Worm (Caenorhabditis elegans) whole organism, L2 larva: ENCODE measurements around the gene hlh-34.
A peak's percentile ranks its signal among the peaks of the same experiment; 100 is the strongest.

Experiments
- F13H6.1 ChIP-seq: sonication (generic microtip); optimal IDR thresholded peaks from 2 replicates; lab custom pipeline; 2016; ENCODE audit warnings: missing genetic modification characterization, missing compliant biosample characterization
- R02D3.7 ChIP-seq: fragments of 150-350 bp; optimal IDR thresholded peaks from 2 replicates; lab custom pipeline; 2014; ENCODE audit warnings: missing biosample characterization, missing genetic modification characterization
- alr-1 ChIP-seq: fragments of 150-350 bp; optimal IDR thresholded peaks from 2 replicates; lab custom pipeline; 2014; ENCODE audit warnings: missing biosample characterization, missing genetic modification characterization
- aly-2 ChIP-seq: fragments of 150-350 bp; optimal IDR thresholded peaks from 2 replicates; lab custom pipeline; 2014; ENCODE audit warnings: missing biosample characterization, missing genetic modification characterization
- ama-1 ChIP-seq: fragments of 150-350 bp; optimal IDR thresholded peaks from 2 replicates; lab custom pipeline; 2018; ENCODE audit warnings: inconsistent platforms
- blmp-1 ChIP-seq: sonication (generic microtip); optimal IDR thresholded peaks from 2 replicates; lab custom pipeline; 2017; ENCODE audit warnings: missing genetic modification characterization, mild to moderate bottlenecking, missing compliant biosample characterization, antibody characterized with exemption, moderate library complexity; ENCODE audit not compliant: insufficient read depth
- ceh-16 ChIP-seq: fragments of 150-350 bp; optimal IDR thresholded peaks from 2 replicates; lab custom pipeline; 2014; ENCODE audit warnings: missing biosample characterization, missing genetic modification characterization
- ceh-82 ChIP-seq: fragments of 150-350 bp; optimal IDR thresholded peaks from 2 replicates; lab custom pipeline; 2014; ENCODE audit warnings: missing biosample characterization, missing genetic modification characterization
- crh-2 ChIP-seq: sonication (generic microtip); optimal IDR thresholded peaks from 2 replicates; lab custom pipeline; 2017; ENCODE audit warnings: missing biosample characterization, missing genetic modification characterization
- dmd-4 ChIP-seq: sonication (generic microtip); optimal IDR thresholded peaks from 2 replicates; lab custom pipeline; 2017; ENCODE audit warnings: missing biosample characterization, missing genetic modification characterization
- egl-27 ChIP-seq: sonication (generic microtip); optimal IDR thresholded peaks from 3 replicates; lab custom pipeline; 2017; ENCODE audit warnings: missing biosample characterization, missing genetic modification reagents, missing genetic modification characterization
- elt-1 ChIP-seq: fragments of 150-350 bp; optimal IDR thresholded peaks from 2 replicates; lab custom pipeline; 2014; ENCODE audit warnings: missing biosample characterization, missing genetic modification characterization
- lin-11 ChIP-seq: fragments of 150-350 bp; sonication (generic microtip); optimal IDR thresholded peaks from 2 replicates; lab custom pipeline; 2014; ENCODE audit warnings: missing biosample characterization, missing genetic modification characterization, inconsistent platforms, mixed read lengths
- lin-13 ChIP-seq: fragments of 150-350 bp; optimal IDR thresholded peaks from 2 replicates; lab custom pipeline; 2014; ENCODE audit warnings: missing biosample characterization, missing genetic modification reagents, missing genetic modification characterization
- lsy-2 ChIP-seq, 2 experiments: fragments of 150-350 bp in 1 of 2; sonication (generic microtip) in 1 of 2; optimal IDR thresholded peaks; 2 replicates each; lab custom pipeline; 2014 to 2017; ENCODE audit warnings: missing biosample characterization in 2 of 2, missing genetic modification characterization in 2 of 2
- mbf-1 ChIP-seq: sonication (generic microtip); optimal IDR thresholded peaks from 2 replicates; lab custom pipeline; 2017; ENCODE audit warnings: missing biosample characterization, missing genetic modification characterization
- mdl-1 ChIP-seq, 2 experiments: fragments of 150-350 bp in 1 of 2; sonication (generic microtip) in 1 of 2; optimal IDR thresholded peaks; 2 replicates each; lab custom pipeline; 2017; ENCODE audit warnings: missing biosample characterization in 2 of 2, missing genetic modification characterization in 2 of 2
- nhr-11 ChIP-seq: fragments of 150-350 bp; optimal IDR thresholded peaks from 2 replicates; lab custom pipeline; 2014; ENCODE audit warnings: missing biosample characterization, missing genetic modification characterization
- nhr-12 ChIP-seq: fragments of 150-350 bp; optimal IDR thresholded peaks from 2 replicates; lab custom pipeline; 2014; ENCODE audit warnings: missing biosample characterization, missing genetic modification characterization
- nhr-129 ChIP-seq: fragments of 150-350 bp; optimal IDR thresholded peaks from 2 replicates; lab custom pipeline; 2014; ENCODE audit warnings: missing biosample characterization, missing genetic modification characterization
- nhr-23 ChIP-seq: fragments of 150-350 bp; optimal IDR thresholded peaks from 2 replicates; lab custom pipeline; 2014; ENCODE audit warnings: missing biosample characterization, missing genetic modification reagents, missing genetic modification characterization
- nhr-237 ChIP-seq: fragments of 150-350 bp; optimal IDR thresholded peaks from 2 replicates; lab custom pipeline; 2014; ENCODE audit warnings: missing biosample characterization, missing genetic modification characterization
- nhr-25 ChIP-seq: fragments of 150-350 bp; sonication (generic microtip); optimal IDR thresholded peaks from 3 replicates; lab custom pipeline; 2014; ENCODE audit warnings: missing biosample characterization, missing genetic modification characterization
- nhr-6 ChIP-seq: fragments of 150-350 bp; optimal IDR thresholded peaks from 2 replicates; lab custom pipeline; 2014; ENCODE audit warnings: missing biosample characterization, missing genetic modification characterization
- nhr-77 ChIP-seq: fragments of 150-350 bp; optimal IDR thresholded peaks from 2 replicates; lab custom pipeline; 2014; ENCODE audit warnings: missing biosample characterization, missing genetic modification characterization
- sem-4 ChIP-seq: fragments of 150-350 bp; optimal IDR thresholded peaks from 2 replicates; lab custom pipeline; 2014; ENCODE audit warnings: missing biosample characterization, missing genetic modification reagents, missing genetic modification characterization
- sma-3 ChIP-seq: sonication (generic microtip); optimal IDR thresholded peaks from 2 replicates; lab custom pipeline; 2016; ENCODE audit warnings: missing genetic modification reagents, missing genetic modification characterization, missing compliant biosample characterization
- snpc-4 ChIP-seq: fragments of 150-350 bp; optimal IDR thresholded peaks from 2 replicates; lab custom pipeline; 2014; ENCODE audit warnings: missing biosample characterization, missing genetic modification characterization
- unc-39 ChIP-seq: fragments of 150-350 bp; optimal IDR thresholded peaks from 2 replicates; lab custom pipeline; 2014; ENCODE audit warnings: missing biosample characterization, missing genetic modification characterization
- unc-55 ChIP-seq: fragments of 150-350 bp; sonication (generic microtip); optimal IDR thresholded peaks from 3 replicates; lab custom pipeline; 2014; ENCODE audit warnings: missing biosample characterization, missing genetic modification reagents, missing genetic modification characterization
- unc-62 ChIP-seq: fragments of 150-350 bp; optimal IDR thresholded peaks from 2 replicates; lab custom pipeline; 2014; ENCODE audit warnings: missing biosample characterization, missing genetic modification reagents, missing genetic modification characterization
- zag-1 ChIP-seq: fragments of 150-350 bp; optimal IDR thresholded peaks from 2 replicates; lab custom pipeline; 2014; ENCODE audit warnings: missing biosample characterization, missing genetic modification characterization
- ztf-1 ChIP-seq: fragments of 200-800 bp; sonication (Bioruptor generic); conservative IDR thresholded peaks from 2 replicates; pipeline ENCODE4 v1.3.6; 2022; ENCODE audit warnings: missing genetic modification characterization, missing compliant biosample characterization
- ztf-11 ChIP-seq: sonication (generic microtip); optimal IDR thresholded peaks from 2 replicates; lab custom pipeline; 2017; ENCODE audit warnings: missing biosample characterization, missing genetic modification characterization
- ztf-4 ChIP-seq: fragments of 150-350 bp; optimal IDR thresholded peaks from 2 replicates; lab custom pipeline; 2014; ENCODE audit warnings: missing biosample characterization, missing genetic modification characterization

The hlh-34 gene

DNA sequence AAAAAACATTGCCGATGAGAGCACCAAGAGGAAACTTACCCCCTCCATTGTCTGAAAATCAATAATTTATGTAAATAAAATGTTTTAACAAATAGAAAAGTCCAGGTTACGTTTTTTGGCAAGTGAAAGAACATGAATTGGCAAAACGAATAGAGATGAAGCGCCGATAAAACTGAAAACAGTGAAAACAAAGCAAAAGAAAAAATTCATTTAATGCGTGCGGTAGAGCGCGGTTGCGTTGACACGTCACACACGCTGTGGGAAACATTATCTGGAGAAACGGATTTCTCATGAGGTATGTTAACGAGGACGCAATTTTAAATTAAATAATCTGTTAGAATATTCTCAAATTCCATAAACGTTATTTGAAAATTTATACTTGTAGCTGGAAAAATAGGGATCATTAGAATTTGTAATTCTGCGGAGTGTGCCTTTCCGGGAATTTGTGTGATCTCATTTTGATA lies 8.1 kb upstream of the hlh-34 start, which contains the start of gene zipt-9 (continued):
- TF ChIP-seq zag-1 (tag; lab: Kevin White, UChicago) (peak; percentile 36), egl-27 (tag; lab: Kevin White, UChicago) (peak; percentile 65), nhr-12 (tag; lab: Kevin White, UChicago) (no peak), ceh-16 (tag; lab: Kevin White, UChicago) (no peak), nhr-25 (no peak), unc-62 (GFP tag; lab: Kevin White, UChicago) (no peak), unc-55 (GFP tag; lab: Kevin White, UChicago) (peak; percentile 90), sem-4 (tag; lab: Kevin White, UChicago) (peak; percentile 53), lsy-2 (tag; optimal IDR thresholded peaks at IDR 0.05; lab: Kevin White, UChicago) (peak; percentile 50 to 86), alr-1 (no peak), ceh-82 (peak; percentile 41)

DNA sequence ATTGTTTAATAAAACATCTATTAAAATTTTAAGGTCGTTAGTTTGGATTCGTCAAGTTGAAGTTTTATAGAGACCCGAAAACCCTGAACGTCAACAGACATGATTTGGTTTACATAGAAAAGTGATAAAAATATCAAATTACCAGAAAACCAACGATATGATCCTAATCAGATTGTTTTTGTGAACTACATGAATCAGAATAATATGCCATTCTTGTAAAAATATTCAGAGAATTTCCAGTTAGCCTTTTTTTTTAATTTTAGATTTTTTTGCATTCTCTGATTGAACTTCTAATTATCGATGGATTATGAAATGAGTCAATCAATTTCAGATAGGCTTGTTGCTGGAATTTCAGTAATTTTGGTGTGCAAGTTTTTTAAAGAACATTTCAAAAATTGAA lies 3.9 kb upstream of the hlh-34 start, which contains the start of gene srx-96:
srx-96 (plus strand) TSS at position 301 of the 400 bp plus-strand sequence.
- TF ChIP-seq nhr-11, result no peak
- no peak for TF ChIP-seq nhr-23 (tag; lab: Kevin White, UChicago)
- TF ChIP-seq crh-2, result no peak
- no peak for TF ChIP-seq nhr-6
- no peak for TF ChIP-seq ztf-4 (tag; lab: Kevin White, UChicago)
- no peak for TF ChIP-seq nhr-237 (tag; lab: Kevin White, UChicago)
- TF ChIP-seq snpc-4 (tag; lab: Kevin White, UChicago), result no peak
- TF ChIP-seq ztf-11 (tag; lab: Kevin White, UChicago), result no peak
- TF ChIP-seq ceh-16 (tag; lab: Kevin White, UChicago), result no peak
- TF ChIP-seq zag-1 (tag; lab: Kevin White, UChicago), result no peak
- TF ChIP-seq F13H6.1, result no peak
- TF ChIP-seq, all 48 proteins: peak for 0

DNA sequence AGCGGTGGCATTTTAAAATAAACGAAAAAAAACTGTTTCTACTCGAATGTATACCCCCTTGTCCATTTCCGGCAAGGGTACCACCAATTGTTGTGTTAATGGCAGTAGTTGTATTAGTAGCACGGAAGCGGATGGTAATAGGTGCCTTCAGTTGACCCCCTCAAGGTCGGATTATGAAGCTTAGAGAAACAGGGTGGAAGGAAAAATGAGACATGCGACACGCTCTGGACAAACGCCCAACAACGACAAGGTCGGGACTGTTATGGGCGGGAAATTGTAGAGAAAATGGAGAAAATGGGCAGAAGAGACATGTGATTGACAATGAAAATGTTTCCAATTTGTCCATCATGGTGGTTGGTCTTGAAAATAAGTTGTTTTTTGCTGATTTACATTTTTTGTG lies 3.2 kb downstream of the hlh-34 start, which contains the start of gene T01D3.3:
T01D3.3 (plus strand) TSS at position 312 of the 400 bp plus-strand sequence.
- TF ChIP-seq nhr-25, result peak; percentile 91
- peak; percentile 37 for TF ChIP-seq sem-4 (tag; lab: Kevin White, UChicago)
- TF ChIP-seq nhr-129, result peak; percentile 74
- TF ChIP-seq ztf-1 (GFP tag; lab: Robert Waterston, UW), result no peak
- TF ChIP-seq, all 48 proteins: peak for 3

DNA sequence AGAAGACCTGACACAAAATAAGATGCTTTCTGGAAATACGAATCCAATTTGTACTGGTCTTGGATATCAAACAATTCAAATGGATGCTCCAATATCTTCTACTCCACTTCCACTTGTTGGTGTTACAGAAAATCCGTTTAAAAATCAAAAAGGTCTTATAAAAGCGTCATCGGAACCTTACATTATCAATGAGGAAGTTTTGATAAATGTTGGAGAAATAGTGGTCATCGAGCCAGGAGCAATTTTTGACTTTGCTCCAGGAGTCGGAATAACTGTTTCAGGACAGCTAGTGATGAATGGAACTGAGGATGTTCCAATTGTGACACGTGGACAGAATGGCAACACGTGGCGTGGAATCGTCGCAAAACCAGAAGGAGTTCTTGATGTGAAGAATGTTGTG lies 13.1 kb downstream of the hlh-34 start:
- no peak for TF ChIP-seq aly-2 (tag; lab: Kevin White, UChicago)
- no peak for TF ChIP-seq ztf-11 (tag; lab: Kevin White, UChicago)
- no peak for TF ChIP-seq dmd-4 (tag; lab: Kevin White, UChicago)
- no peak for TF ChIP-seq ceh-16 (tag; lab: Kevin White, UChicago)
- no peak for TF ChIP-seq mdl-1 (tag; optimal IDR thresholded peaks at IDR 0.05; lab: Kevin White, UChicago)
- no peak for TF ChIP-seq ceh-82
- TF ChIP-seq crh-2, result no peak
- TF ChIP-seq nhr-11, result no peak
- TF ChIP-seq nhr-6, result no peak
- no peak for TF ChIP-seq lin-13
- TF ChIP-seq sem-4 (tag; lab: Kevin White, UChicago), result no peak
- no peak for TF ChIP-seq sma-3 (GFP tag; lab: Kevin White, UChicago)
- TF ChIP-seq nhr-12 (tag; lab: Kevin White, UChicago), result no peak
- no peak for TF ChIP-seq ztf-4 (tag; lab: Kevin White, UChicago)
- no peak for TF ChIP-seq R02D3.7
- no peak for TF ChIP-seq elt-1
- no peak for TF ChIP-seq unc-55 (GFP tag; lab: Kevin White, UChicago)
- no peak for TF ChIP-seq unc-39
- TF ChIP-seq, all 48 proteins: peak for 0

DNA sequence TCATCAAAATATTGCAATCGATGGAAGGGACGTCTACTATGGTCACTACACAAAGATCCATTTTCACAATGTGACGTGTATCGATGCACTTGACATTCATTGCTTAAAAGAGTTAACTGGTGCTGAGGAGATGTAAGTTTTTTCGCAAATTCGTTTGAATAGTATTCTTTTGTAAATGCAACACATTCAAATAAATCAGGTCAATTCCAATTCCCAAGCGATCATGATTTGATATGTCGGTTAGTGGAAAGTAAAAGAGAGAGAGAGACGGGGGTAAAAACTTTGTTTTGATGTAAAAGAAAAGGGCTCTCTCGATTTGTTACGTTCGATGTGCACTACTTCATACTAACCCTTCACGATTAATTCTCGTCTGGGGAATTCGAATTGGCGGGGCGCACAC lies 16.9 kb downstream of the hlh-34 start:
- TF ChIP-seq nhr-23 (tag; lab: Kevin White, UChicago) (no peak), alr-1 (no peak), aly-2 (tag; lab: Kevin White, UChicago) (no peak), ztf-11 (tag; lab: Kevin White, UChicago) (no peak), lsy-2 (tag; optimal IDR thresholded peaks at IDR 0.05; lab: Kevin White, UChicago) (no peak), blmp-1 (no peak), nhr-11 (no peak), mbf-1 (tag; lab: Kevin White, UChicago) (no peak), nhr-129 (no peak), lin-11 (tag; lab: Kevin White, UChicago) (no peak), nhr-77 (no peak), ama-1 (lab: Kevin White, UChicago) (no peak), dmd-4 (tag; lab: Kevin White, UChicago) (no peak), unc-62 (GFP tag; lab: Kevin White, UChicago) (no peak), unc-55 (GFP tag; lab: Kevin White, UChicago) (no peak), ztf-4 (tag; lab: Kevin White, UChicago) (no peak)
